Comparison of ENCODE assay signal across 3 worm cellular contexts in the genomic region with DNA sequence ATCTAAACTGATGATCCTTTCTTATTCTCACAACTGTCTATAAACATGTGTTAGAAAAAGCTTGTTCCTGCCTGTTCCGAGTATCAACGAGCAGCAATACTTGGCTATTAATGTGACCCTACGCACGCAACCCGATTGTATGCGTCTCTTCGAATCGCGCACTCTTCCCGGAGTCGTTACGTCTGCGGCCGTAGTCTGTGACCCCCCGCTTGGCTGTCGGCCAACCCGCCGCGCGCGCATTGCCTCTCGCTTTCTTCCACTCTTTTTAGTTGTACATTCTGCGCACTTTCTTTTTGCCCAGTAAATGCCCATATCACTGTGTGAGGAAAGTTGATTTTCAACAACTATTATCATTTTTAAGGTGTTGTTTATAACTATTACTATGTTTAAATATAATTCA.
A peak's percentile ranks its signal among the peaks of the same experiment; 100 is the strongest.
TF ChIP-seq lines count a peak whose summit lies in the region.

No protein-coding gene starts in this region.

TF ChIP-seq in whole organism, L4 larva, 104 proteins besides CTCF, POLR2A, EP300 and RAD21 (continued from another document and continues in another):
- TF ChIP-seq nhr-10 (tag; optimal IDR thresholded peaks at IDR 0.05; lab: Kevin White, UChicago) (no peak), tag-97 (GFP tag; IDR thresholded peaks at IDR 0.05; lab: Robert Waterston, UW) (no peak), ceh-44 (GFP tag; IDR thresholded peaks at IDR 0.05; lab: Robert Waterston, UW) (no peak), dve-1 (tag; optimal IDR thresholded peaks at IDR 0.05; lab: Kevin White, UChicago; ENCODE audit: insufficient read depth) (no peak), fkh-10 (GFP tag; optimal IDR thresholded peaks at IDR 0.05; lab: Kevin White, UChicago) (no peak), zag-1 (tag; optimal IDR thresholded peaks at IDR 0.05; lab: Kevin White, UChicago) (no peak), zip-2 (tag; optimal IDR thresholded peaks at IDR 0.05; lab: Kevin White, UChicago) (no peak), ceh-62 (tag; optimal IDR thresholded peaks at IDR 0.05; lab: Kevin White, UChicago) (no peak), daf-8 (GFP tag; IDR thresholded peaks at IDR 0.05; lab: Robert Waterston, UW) (no peak), fos-1 (tag; optimal IDR thresholded peaks at IDR 0.05; lab: Kevin White, UChicago) (no peak), tra-1 (GFP tag; IDR thresholded peaks at IDR 0.05; lab: Robert Waterston, UW) (no peak), dmd-9 (GFP tag; IDR thresholded peaks at IDR 0.05; lab: Robert Waterston, UW) (no peak), gei-8 (GFP tag; optimal IDR thresholded peaks at IDR 0.05; lab: Kevin White, UChicago) (no peak), unc-130 (GFP tag; optimal IDR thresholded peaks at IDR 0.05; lab: Kevin White, UChicago) (no peak), madf-9 (GFP tag; conservative IDR thresholded peaks at IDR 0.05; lab: Robert Waterston, UW) (no peak), spr-3 (GFP tag; optimal IDR thresholded peaks at IDR 0.05; lab: Kevin White, UChicago) (no peak), ZK337.2 (GFP tag; IDR thresholded peaks at IDR 0.05; lab: Robert Waterston, UW) (no peak), lin-39 (tag; optimal IDR thresholded peaks at IDR 0.05; lab: Kevin White, UChicago) (no peak), sdz-12 (GFP tag; optimal IDR thresholded peaks at IDR 0.05; lab: Kevin White, UChicago) (no peak), set-16 (GFP tag; IDR thresholded peaks at IDR 0.05; lab: Robert Waterston, UW) (peak; percentile 72), F10B5.3 (tag; optimal IDR thresholded peaks at IDR 0.05; lab: Kevin White, UChicago) (no peak), mep-1 (tag; optimal IDR thresholded peaks at IDR 0.05; lab: Kevin White, UChicago) (peak; percentile 57), ceh-20 (GFP tag; IDR thresholded peaks at IDR 0.05; lab: Robert Waterston, UW) (0 out of 2 replicates have a peak, but pooled peaks have one; percentile 44), lin-29 (GFP tag; IDR thresholded peaks at IDR 0.05; lab: Robert Waterston, UW) (no peak), pqm-1 (tag; optimal IDR thresholded peaks at IDR 0.05; lab: Kevin White, UChicago) (no peak), jun-1 (tag; optimal IDR thresholded peaks at IDR 0.05; lab: Kevin White, UChicago) (no peak), rbr-2 (tag; optimal IDR thresholded peaks at IDR 0.05; lab: Kevin White, UChicago) (peak; percentile 27), snpc-4 (tag; optimal IDR thresholded peaks at IDR 0.05; lab: Kevin White, UChicago) (no peak), mxl-3 (GFP tag; optimal IDR thresholded peaks at IDR 0.05; lab: Kevin White, UChicago) (peak; percentile 38), ama-1 (optimal IDR thresholded peaks at IDR 0.05; lab: Kevin White, UChicago) (no peak), nhr-25 (tag; optimal IDR thresholded peaks at IDR 0.05; lab: Kevin White, UChicago; ENCODE audit: borderline replicate concordance, insufficient read depth) (no peak), ztf-7 (tag; optimal IDR thresholded peaks at IDR 0.05; lab: Kevin White, UChicago) (no peak), lim-7 (GFP tag; IDR thresholded peaks at IDR 0.05; lab: Robert Waterston, UW) (0 out of 2 replicates have a peak, but pooled peaks have one; percentile 41), Y48G9A.11 (GFP tag; IDR thresholded peaks at IDR 0.05; lab: Robert Waterston, UW) (no peak), duxl-1 (tag; optimal IDR thresholded peaks at IDR 0.05; lab: Kevin White, UChicago; ENCODE audit: poor library complexity) (no peak), mes-2 (tag; optimal IDR thresholded peaks at IDR 0.05; lab: Kevin White, UChicago; ENCODE audit: poor library complexity, severe bottlenecking) (no peak), ZK546.5 (tag; optimal IDR thresholded peaks at IDR 0.05; lab: Kevin White, UChicago) (no peak), ces-1 (GFP tag; optimal IDR thresholded peaks at IDR 0.05; lab: Kevin White, UChicago) (no peak), vab-7 (GFP tag; IDR thresholded peaks at IDR 0.05; lab: Robert Waterston, UW) (no peak), unc-62 (GFP tag; optimal IDR thresholded peaks at IDR 0.05 in 1 of 2; lab: Kevin White, UChicago) (no peak), unc-62 (tag; optimal IDR thresholded peaks at IDR 0.05; lab: Kevin White, UChicago) (no peak), dpl-1 (GFP tag; optimal IDR thresholded peaks at IDR 0.05; lab: Kevin White, UChicago) (no peak), mdt-29 (GFP tag; IDR thresholded peaks at IDR 0.05; lab: Robert Waterston, UW) (no peak), ceh-28 (tag; optimal IDR thresholded peaks at IDR 0.05; lab: Kevin White, UChicago) (no peak)

TF ChIP-seq in whole organism, late embryonic, 69 proteins besides CTCF, POLR2A, EP300 and RAD21 (continued from another document):
- TF ChIP-seq fkh-6 (tag; optimal IDR thresholded peaks at IDR 0.05; lab: Kevin White, UChicago) = peak; percentile 43
- TF ChIP-seq ceh-2 (tag; optimal IDR thresholded peaks at IDR 0.05; lab: Kevin White, UChicago) = peak; percentile 61
- TF ChIP-seq pqm-1 (tag; optimal IDR thresholded peaks at IDR 0.05; lab: Kevin White, UChicago) = no peak
- TF ChIP-seq ceh-18 (tag; optimal IDR thresholded peaks at IDR 0.05; lab: Kevin White, UChicago) = peak; percentile 49
- TF ChIP-seq pros-1 (tag; optimal IDR thresholded peaks at IDR 0.05; lab: Kevin White, UChicago) = no peak
- no peak for TF ChIP-seq fkh-10 (GFP tag; optimal IDR thresholded peaks at IDR 0.05; lab: Kevin White, UChicago)
- TF ChIP-seq F13H6.1 (tag; optimal IDR thresholded peaks at IDR 0.05; lab: Kevin White, UChicago) = no peak
- TF ChIP-seq hlh-8 (tag; optimal IDR thresholded peaks at IDR 0.05; lab: Kevin White, UChicago) = no peak
- TF ChIP-seq syd-9 (tag; optimal IDR thresholded peaks at IDR 0.05; lab: Kevin White, UChicago) = peak; percentile 53
- no peak for TF ChIP-seq ceh-45 (GFP tag; IDR thresholded peaks at IDR 0.05; lab: Robert Waterston, UW)
- TF ChIP-seq ama-1 (optimal IDR thresholded peaks at IDR 0.05; lab: Kevin White, UChicago) = no peak
- TF ChIP-seq nfya-1 (tag; optimal IDR thresholded peaks at IDR 0.05; lab: Kevin White, UChicago) = peak; percentile 37
- peak; percentile 34 for TF ChIP-seq fax-1 (tag; optimal IDR thresholded peaks at IDR 0.05; lab: Kevin White, UChicago)
- no peak for TF ChIP-seq che-1 (tag; optimal IDR thresholded peaks at IDR 0.05; lab: Kevin White, UChicago)
- TF ChIP-seq pag-3 (tag; optimal IDR thresholded peaks at IDR 0.05; lab: Kevin White, UChicago; ENCODE audit: borderline replicate concordance) = peak; percentile 9
- no peak for TF ChIP-seq unc-3 (GFP tag; conservative IDR thresholded peaks at IDR 0.05; lab: Robert Waterston, UW)
- no peak for TF ChIP-seq unc-3 (tag; optimal IDR thresholded peaks at IDR 0.05; lab: Kevin White, UChicago)
- TF ChIP-seq hlh-6 (tag; optimal IDR thresholded peaks at IDR 0.05; lab: Kevin White, UChicago) = peak; percentile 40
- no peak for TF ChIP-seq C38D4.7 (GFP tag; optimal IDR thresholded peaks at IDR 0.05; lab: Kevin White, UChicago)
- TF ChIP-seq ceh-30 (tag; optimal IDR thresholded peaks at IDR 0.05; lab: Kevin White, UChicago) = no peak
- TF ChIP-seq nhr-11 (tag; optimal IDR thresholded peaks at IDR 0.05; lab: Kevin White, UChicago) = no peak
- no peak for TF ChIP-seq dve-1 (tag; optimal IDR thresholded peaks at IDR 0.05; lab: Kevin White, UChicago)
- TF ChIP-seq zip-5 (tag; optimal IDR thresholded peaks at IDR 0.05; lab: Kevin White, UChicago) = no peak
- no peak for TF ChIP-seq gmeb-2 (tag; optimal IDR thresholded peaks at IDR 0.05; lab: Kevin White, UChicago)
- no peak for TF ChIP-seq ceh-9 (tag; optimal IDR thresholded peaks at IDR 0.05; lab: Kevin White, UChicago)
- no peak for TF ChIP-seq ztf-16 (tag; optimal IDR thresholded peaks at IDR 0.05; lab: Kevin White, UChicago)
- peak; percentile 35 for TF ChIP-seq ceh-19 (GFP tag; optimal IDR thresholded peaks at IDR 0.05; lab: Kevin White, UChicago)
- TF ChIP-seq hlh-15 (tag; optimal IDR thresholded peaks at IDR 0.05; lab: Kevin White, UChicago) = no peak
- TF ChIP-seq ceh-24 (tag; optimal IDR thresholded peaks at IDR 0.05; lab: Kevin White, UChicago) = no peak
- no peak for TF ChIP-seq hlh-13 (GFP tag; optimal IDR thresholded peaks at IDR 0.05; lab: Kevin White, UChicago)
- no peak for TF ChIP-seq lin-11 (tag; optimal IDR thresholded peaks at IDR 0.05; lab: Kevin White, UChicago)
- TF ChIP-seq ceh-34 (tag; optimal IDR thresholded peaks at IDR 0.05; lab: Kevin White, UChicago) = peak; percentile 64
- TF ChIP-seq unc-42 (tag; optimal IDR thresholded peaks at IDR 0.05; lab: Kevin White, UChicago) = peak; percentile 48
- TF ChIP-seq pat-9 (tag; optimal IDR thresholded peaks at IDR 0.05; lab: Kevin White, UChicago) = no peak
- no peak for TF ChIP-seq mec-3 (tag; optimal IDR thresholded peaks at IDR 0.05; lab: Kevin White, UChicago; ENCODE audit: borderline replicate concordance)
- TF ChIP-seq sox-4 (tag; optimal IDR thresholded peaks at IDR 0.05; lab: Kevin White, UChicago) = no peak
- no peak for TF ChIP-seq nhr-232 (tag; optimal IDR thresholded peaks at IDR 0.05; lab: Kevin White, UChicago)
- TF ChIP-seq npax-4 (tag; optimal IDR thresholded peaks at IDR 0.05; lab: Kevin White, UChicago) = no peak
- TF ChIP-seq pha-2 (tag; optimal IDR thresholded peaks at IDR 0.05; lab: Kevin White, UChicago) = peak; percentile 28
- no peak for TF ChIP-seq pha-4 (tag; optimal IDR thresholded peaks at IDR 0.05; lab: Kevin White, UChicago)
- TF ChIP-seq ceh-48 (tag; optimal IDR thresholded peaks at IDR 0.05; lab: Kevin White, UChicago) = no peak
- peak; percentile 22 for TF ChIP-seq ceh-14 (tag; optimal IDR thresholded peaks at IDR 0.05; lab: Kevin White, UChicago)
- no peak for TF ChIP-seq elt-4 (tag; optimal IDR thresholded peaks at IDR 0.05; lab: Kevin White, UChicago)
- peak; percentile 71 for TF ChIP-seq tbx-2 (tag; optimal IDR thresholded peaks at IDR 0.05; lab: Kevin White, UChicago)
TF ChIP-seq in whole organism, late embryonic: peak in this region for 23.

TF ChIP-seq in whole organism, mixed stage, embryonic, 35 proteins besides CTCF, POLR2A, EP300 and RAD21 (continued from another document):
- TF ChIP-seq M03D4.4 (tag; optimal IDR thresholded peaks at IDR 0.05; lab: Kevin White, UChicago) (peak; percentile 27), nhr-237 (tag; optimal IDR thresholded peaks at IDR 0.05; lab: Kevin White, UChicago) (no peak), elt-1 (tag; optimal IDR thresholded peaks at IDR 0.05; lab: Kevin White, UChicago; ENCODE audit: borderline replicate concordance, insufficient read depth) (no peak), flh-1 (GFP tag; optimal IDR thresholded peaks at IDR 0.05; lab: Kevin White, UChicago) (no peak), mls-2 (tag; optimal IDR thresholded peaks at IDR 0.05; lab: Kevin White, UChicago) (peak; percentile 56)
TF ChIP-seq in whole organism, mixed stage, embryonic: peak in this region for 10.
